Fruit fly (Drosophila melanogaster): ENCODE measurements around the gene Ubqn.

The Ubqn gene

DNA sequence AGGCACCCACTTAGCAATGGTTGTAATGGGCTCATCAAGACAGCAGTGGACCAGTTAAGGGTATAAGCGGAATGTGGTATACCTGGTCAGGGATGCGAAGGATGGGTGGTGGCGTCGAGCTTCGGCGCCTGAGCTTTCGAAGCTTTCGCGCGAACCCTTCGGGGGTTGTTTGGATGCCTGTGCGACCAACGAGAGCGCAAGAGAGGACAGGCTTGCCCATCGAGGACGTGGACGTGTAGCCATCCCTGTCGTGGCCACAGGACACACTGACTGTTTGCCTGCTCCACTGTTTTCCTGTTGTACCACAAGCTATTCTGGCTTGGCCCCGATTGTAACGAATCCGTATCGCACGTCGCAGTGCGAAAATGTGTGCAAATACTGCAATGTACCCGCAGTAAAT is 51.7 kb downstream of the Ubqn start, which contains the start of gene CG14234:
CG14234 (plus strand) TSS at position 301 of the 400 bp plus-strand sequence.
- TF ChIP-seq Ets21C (GFP tag; optimal IDR thresholded peaks at IDR 0.05) (no peak), dsx (GFP tag; optimal IDR thresholded peaks at IDR 0.05; ENCODE audit: poor library complexity, severe bottlenecking) (no peak)
